Fruit fly (Drosophila melanogaster) whole organism, prepupa: ENCODE results near the gene Flacc.

Experiments used
- Blimp-1 ChIP-seq: fragments of 200-800 bp; sonication (Bioruptor generic); optimal IDR thresholded peaks from 3 replicates; lab custom pipeline; 2017; ENCODE audit warnings: missing biosample characterization, missing genetic modification characterization, mild to moderate bottlenecking, moderate library complexity, missing genetic modification reagents
- CG10669 ChIP-seq: fragments of 200-800 bp; sonication (Bioruptor generic); optimal IDR thresholded peaks from 3 replicates; lab custom pipeline; 2018; ENCODE audit warnings: missing biosample characterization, mild to moderate bottlenecking, missing genetic modification characterization, moderate library complexity
- CG11762 ChIP-seq: fragments of 200-800 bp; sonication (Bioruptor generic); optimal IDR thresholded peaks from 3 replicates; lab custom pipeline; 2016; ENCODE audit warnings: missing biosample characterization, missing genetic modification characterization; ENCODE audit not compliant: insufficient read depth
- Ets21C ChIP-seq: fragments of 200-800 bp; sonication (Bioruptor generic); optimal IDR thresholded peaks from 3 replicates; lab custom pipeline; 2016; ENCODE audit warnings: missing biosample characterization, missing genetic modification characterization
- Ets96B ChIP-seq: fragments of 200-800 bp; optimal IDR thresholded peaks from 2 replicates; lab custom pipeline; 2019; ENCODE audit warnings: missing biosample characterization, mild to moderate bottlenecking, missing genetic modification characterization, moderate library complexity
- Gug ChIP-seq: fragments of 200-800 bp; sonication (Bioruptor generic); IDR thresholded peaks from 2 replicates; pipeline ENCODE4 v1.3.6; 2022; ENCODE audit warnings: missing biosample characterization, missing genetic modification characterization
- acj6 ChIP-seq: fragments of 200-800 bp; sonication (Bioruptor generic); optimal IDR thresholded peaks from 3 replicates; lab custom pipeline; 2016; ENCODE audit warnings: missing biosample characterization, missing genetic modification characterization
- eg ChIP-seq: fragments of 200-800 bp; sonication (Bioruptor generic); IDR thresholded peaks from 3 replicates; pipeline ENCODE4 v1.3.6; 2022; ENCODE audit warnings: missing biosample characterization, missing genetic modification characterization
- net ChIP-seq: fragments of 200-800 bp; sonication (Bioruptor generic); optimal IDR thresholded peaks from 3 replicates; lab custom pipeline; 2016; ENCODE audit warnings: missing biosample characterization, missing genetic modification characterization

DNA sequence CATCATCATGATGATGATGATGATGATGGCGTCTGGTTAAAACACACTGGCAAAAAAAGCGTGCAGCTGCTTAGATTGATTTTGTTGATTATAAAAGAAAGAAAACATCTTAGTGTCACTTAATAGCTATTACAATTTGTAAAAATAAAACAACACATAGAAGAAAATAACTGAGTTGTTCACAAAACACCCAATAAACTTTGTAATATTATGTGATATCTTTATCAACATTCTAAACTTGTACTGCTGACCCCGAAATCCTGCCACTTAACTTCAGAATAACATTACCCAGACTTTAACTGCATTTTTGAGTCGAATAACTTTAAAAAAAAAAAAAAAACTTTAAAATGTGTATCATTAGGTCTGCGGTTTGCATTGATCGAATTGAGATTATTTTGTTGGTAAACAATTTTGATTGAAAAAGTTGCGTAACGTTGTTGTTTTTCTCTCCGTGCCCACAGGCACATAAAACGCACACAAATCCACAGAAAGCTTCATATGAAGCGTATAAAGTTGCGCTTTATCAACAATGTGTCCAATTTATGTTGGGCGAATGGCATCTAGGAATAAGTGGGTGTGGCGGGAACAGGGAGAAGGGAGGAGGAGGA lies 26.1 kb upstream of the Flacc start:
- TF ChIP-seq Gug (GFP tag; lab: Robert Waterston, UW) (no peak), eg (no peak), CG10669 (no peak), Ets96B (peak; percentile 12), Ets21C (GFP tag; lab: Kevin White, UChicago) (no peak), net (GFP tag; lab: Kevin White, UChicago) (peak; percentile 33), Blimp-1 (GFP tag; lab: Kevin White, UChicago) (no peak), acj6 (GFP tag; lab: Kevin White, UChicago) (peak; percentile 21), CG11762 (GFP tag; lab: Kevin White, UChicago) (no peak)
